Fruit fly (Drosophila melanogaster): ENCODE measurements around the gene CG34001.

CG34001 gene

dm6 chr3L:10672540-10672939 lies 41.7 kb downstream of the CG34001 start:
- TF ChIP-seq CG14711 (tag; optimal IDR thresholded peaks at IDR 0.05) (no peak), pad (GFP tag; optimal IDR thresholded peaks at IDR 0.05) (no peak), Mnt (GFP tag; optimal IDR thresholded peaks at IDR 0.05) (no peak), bab1 (GFP tag; optimal IDR thresholded peaks at IDR 0.05) (no peak), cnc (optimal IDR thresholded peaks at IDR 0.05) (no peak), Hr96 (GFP tag; optimal IDR thresholded peaks at IDR 0.05) (no peak), toe (GFP tag; optimal IDR thresholded peaks at IDR 0.05) (no peak), CG11617 (GFP tag; optimal IDR thresholded peaks at IDR 0.05) (no peak), ovo (GFP tag; optimal IDR thresholded peaks at IDR 0.05) (no peak), CG33017 (tag; optimal IDR thresholded peaks at IDR 0.05) (no peak)

DNA sequence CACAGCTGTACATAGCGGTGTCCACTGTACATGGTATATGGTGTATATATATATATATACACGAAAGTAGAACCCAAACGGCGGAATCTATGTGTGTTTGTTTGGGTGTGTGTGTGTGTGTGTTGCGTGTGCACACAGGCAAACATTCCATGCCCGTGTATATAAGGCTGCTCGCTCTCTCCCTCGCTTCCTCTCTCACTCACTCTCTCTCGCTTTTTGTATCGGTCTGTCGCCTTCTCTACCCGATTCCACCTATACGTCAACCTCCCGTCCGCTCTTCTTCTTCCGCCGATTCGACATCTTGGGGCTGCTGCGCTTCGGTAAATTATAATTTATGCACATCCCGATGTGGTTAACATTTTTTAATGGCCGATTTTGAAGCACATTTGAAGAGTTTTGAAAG lies 43.3 kb downstream of the CG34001 start:
- TF ChIP-seq Hr96 (GFP tag; optimal IDR thresholded peaks at IDR 0.05) (no peak), pad (GFP tag; optimal IDR thresholded peaks at IDR 0.05) (no peak), CG1620 (GFP tag; optimal IDR thresholded peaks at IDR 0.05) (no peak), toe (GFP tag; optimal IDR thresholded peaks at IDR 0.05) (no peak), cic (GFP tag; optimal IDR thresholded peaks at IDR 0.05) (no peak), Crg-1 (GFP tag; optimal IDR thresholded peaks at IDR 0.05) (no peak), kay (GFP tag; ENCODE audit: borderline replicate concordance) (no peak), CG33017 (tag; optimal IDR thresholded peaks at IDR 0.05) (no peak)

DNA sequence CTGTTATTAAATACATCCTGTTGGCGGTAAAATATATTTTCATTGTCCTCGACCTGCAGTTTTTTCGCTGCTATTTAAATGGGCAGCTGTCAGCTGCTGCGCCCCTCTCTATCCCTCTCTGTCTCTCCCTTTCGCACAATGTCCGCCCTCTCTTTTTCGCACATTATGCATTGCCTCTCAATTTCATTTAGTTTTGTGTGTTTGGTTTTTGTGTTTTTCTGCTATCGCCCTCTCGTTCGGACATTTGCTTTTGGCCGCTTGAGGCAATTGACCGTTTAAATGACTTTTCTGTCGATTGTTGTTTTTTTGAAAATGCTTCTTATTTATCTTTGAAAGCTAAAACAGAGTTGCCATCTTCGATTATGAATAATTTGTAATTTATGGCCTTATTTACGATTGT lies 44.1 kb downstream of the CG34001 start:
- no peak for TF ChIP-seq pad (GFP tag; optimal IDR thresholded peaks at IDR 0.05)
- TF ChIP-seq CG33017 (tag; optimal IDR thresholded peaks at IDR 0.05), result no peak
- TF ChIP-seq CG14711 (tag; optimal IDR thresholded peaks at IDR 0.05), result peak; percentile 6
- TF ChIP-seq ovo (GFP tag; optimal IDR thresholded peaks at IDR 0.05), result no peak
- no peak for TF ChIP-seq CG12768 (GFP tag; optimal IDR thresholded peaks at IDR 0.05)
- TF ChIP-seq CG11617 (GFP tag; optimal IDR thresholded peaks at IDR 0.05), result no peak
- no peak for TF ChIP-seq Clk (GFP tag; optimal IDR thresholded peaks at IDR 0.05)
- no peak for TF ChIP-seq Crg-1 (GFP tag; optimal IDR thresholded peaks at IDR 0.05)

DNA sequence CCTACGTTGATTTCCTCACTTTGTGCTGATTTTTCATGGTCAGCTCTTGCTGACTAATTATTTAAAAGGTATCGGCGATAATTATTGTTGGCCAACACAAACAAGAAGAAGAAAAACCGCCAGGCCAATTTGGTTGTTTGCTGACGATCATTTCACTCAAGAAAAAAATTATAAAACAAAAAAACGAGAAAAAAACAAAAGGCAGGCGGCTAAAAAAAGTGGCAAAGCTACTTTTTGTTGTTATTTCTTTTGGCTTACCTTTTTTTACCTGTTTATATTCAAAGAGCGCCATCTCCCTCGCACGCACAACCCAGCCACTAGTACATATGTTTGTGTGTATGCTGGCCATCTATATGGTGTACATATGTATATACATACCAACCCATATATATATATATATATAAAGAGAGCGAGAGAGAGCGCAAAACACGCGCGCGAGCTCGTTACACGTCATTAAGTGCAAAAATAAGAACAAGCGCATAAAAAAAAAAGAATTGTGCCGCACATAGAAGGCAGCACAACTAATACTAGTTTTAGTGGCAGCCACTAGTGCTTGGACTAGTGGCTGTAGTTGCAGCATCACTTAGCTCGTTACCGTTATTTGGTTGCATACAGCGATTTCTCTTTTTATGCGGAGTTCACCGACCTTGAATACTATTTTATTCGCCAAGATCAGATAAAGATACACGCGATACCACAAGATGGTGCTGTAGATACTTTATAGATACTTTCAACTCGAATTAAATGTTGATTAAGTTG lies 44.9 kb downstream of the CG34001 start:
- TF ChIP-seq tj (GFP tag; optimal IDR thresholded peaks at IDR 0.05) (peak; percentile 98), CG11617 (GFP tag; optimal IDR thresholded peaks at IDR 0.05) (peak; percentile 5), CG7045 (GFP tag; optimal IDR thresholded peaks at IDR 0.05) (no peak), kay (GFP tag; ENCODE audit: borderline replicate concordance) (peak; percentile 67)

DNA sequence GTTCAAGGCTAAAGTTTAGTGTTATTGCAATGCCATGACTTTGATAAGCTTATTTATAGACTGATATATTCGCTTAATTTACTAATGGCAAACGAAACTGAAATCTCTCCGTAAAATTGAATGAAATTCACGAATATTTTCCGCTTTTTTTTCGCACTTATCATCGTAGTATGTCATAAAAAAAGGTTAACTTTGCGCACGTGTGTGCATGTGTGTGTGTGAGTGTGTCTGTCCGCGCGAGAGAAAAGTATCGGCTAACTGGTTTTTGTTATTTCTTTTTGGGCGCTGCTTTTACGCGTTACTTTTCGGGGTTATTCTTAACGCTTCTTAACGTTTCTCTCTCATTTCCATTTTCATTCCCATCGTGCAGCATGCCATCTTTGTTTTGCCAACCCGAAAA lies 46.9 kb downstream of the CG34001 start:
- peak; percentile 20 for TF ChIP-seq kay (GFP tag; ENCODE audit: borderline replicate concordance)
- no peak for TF ChIP-seq toe (GFP tag; optimal IDR thresholded peaks at IDR 0.05)

dm6 chr3L:10678545-10679067 lies 47.7 kb downstream of the CG34001 start:
- TF ChIP-seq tj (GFP tag; optimal IDR thresholded peaks at IDR 0.05) (peak; percentile 78), cic (GFP tag; optimal IDR thresholded peaks at IDR 0.05) (peak; percentile 48), ovo (GFP tag; optimal IDR thresholded peaks at IDR 0.05) (peak; percentile 78), cnc (optimal IDR thresholded peaks at IDR 0.05) (no peak), CG12768 (GFP tag; optimal IDR thresholded peaks at IDR 0.05) (peak; percentile 89), CG14711 (tag; optimal IDR thresholded peaks at IDR 0.05) (peak; percentile 82), CG5204 (GFP tag; optimal IDR thresholded peaks at IDR 0.05) (peak; percentile 94), pad (GFP tag; optimal IDR thresholded peaks at IDR 0.05) (peak; percentile 83), toe (GFP tag; optimal IDR thresholded peaks at IDR 0.05) (peak; percentile 86), CG11617 (GFP tag; optimal IDR thresholded peaks at IDR 0.05) (peak; percentile 95), bab1 (GFP tag; optimal IDR thresholded peaks at IDR 0.05) (peak; percentile 96), CG7045 (GFP tag; optimal IDR thresholded peaks at IDR 0.05) (peak; percentile 96), CG7101 (tag; optimal IDR thresholded peaks at IDR 0.05) (peak; percentile 95), Mnt (GFP tag; optimal IDR thresholded peaks at IDR 0.05) (peak; percentile 75), kay (GFP tag; ENCODE audit: borderline replicate concordance) (no peak), Clk (GFP tag; optimal IDR thresholded peaks at IDR 0.05) (peak; percentile 85), CG33017 (tag; optimal IDR thresholded peaks at IDR 0.05) (peak; percentile 96), Hr96 (GFP tag; optimal IDR thresholded peaks at IDR 0.05) (peak; percentile 89), Crg-1 (GFP tag; optimal IDR thresholded peaks at IDR 0.05) (peak; percentile 78), CG1620 (GFP tag; optimal IDR thresholded peaks at IDR 0.05) (peak; percentile 72)

dm6 chr3L:10679711-10680154 lies 48.9 kb downstream of the CG34001 start:
- TF ChIP-seq CG7101 (tag; optimal IDR thresholded peaks at IDR 0.05), result peak; percentile 7
- no peak for TF ChIP-seq CG1620 (GFP tag; optimal IDR thresholded peaks at IDR 0.05)
- no peak for TF ChIP-seq CG11617 (GFP tag; optimal IDR thresholded peaks at IDR 0.05)
- TF ChIP-seq CG5204 (GFP tag; optimal IDR thresholded peaks at IDR 0.05), result no peak
- TF ChIP-seq tj (GFP tag; optimal IDR thresholded peaks at IDR 0.05), result peak; percentile 11
- TF ChIP-seq CG14711 (tag; optimal IDR thresholded peaks at IDR 0.05), result peak; percentile 20
- TF ChIP-seq Hr96 (GFP tag; optimal IDR thresholded peaks at IDR 0.05), result no peak
- TF ChIP-seq Mnt (GFP tag; optimal IDR thresholded peaks at IDR 0.05), result no peak
- no peak for TF ChIP-seq ovo (GFP tag; optimal IDR thresholded peaks at IDR 0.05)
